Fruit fly (Drosophila melanogaster) whole organism, adult: ENCODE data around the gene MtnE.
A peak's percentile ranks its signal among the peaks of the same experiment; 100 is the strongest.

Source experiments
- CG11617 ChIP-seq: fragments of 200-800 bp; sonication (Bioruptor generic); optimal IDR thresholded peaks from 2 replicates; lab custom pipeline; 2017; ENCODE audit warnings: mild to moderate bottlenecking, missing biosample characterization, missing genetic modification reagents, missing genetic modification characterization
- CG12768 ChIP-seq: fragments of 200-800 bp; sonication (Bioruptor generic); optimal IDR thresholded peaks from 2 replicates; lab custom pipeline; 2017; ENCODE audit warnings: missing biosample characterization, missing genetic modification characterization, mild to moderate bottlenecking, moderate library complexity, missing genetic modification reagents
- CG14711 ChIP-seq: fragments of 200-800 bp; sonication (Bioruptor generic); optimal IDR thresholded peaks from 2 replicates; lab custom pipeline; 2018; ENCODE audit warnings: missing biosample characterization, mild to moderate bottlenecking, missing genetic modification characterization, moderate library complexity
- CG1620 ChIP-seq: fragments of 200-800 bp; sonication (Bioruptor generic); optimal IDR thresholded peaks from 2 replicates; lab custom pipeline; 2016; ENCODE audit warnings: missing biosample characterization, missing genetic modification characterization
- CG33017 ChIP-seq: fragments of 200-800 bp; sonication (Bioruptor generic); optimal IDR thresholded peaks from 2 replicates; lab custom pipeline; 2018; ENCODE audit warnings: missing biosample characterization, mild to moderate bottlenecking, missing genetic modification characterization, moderate library complexity
- CG5204 ChIP-seq: fragments of 200-800 bp; sonication (Bioruptor generic); optimal IDR thresholded peaks from 2 replicates; lab custom pipeline; 2016; ENCODE audit warnings: missing biosample characterization, missing genetic modification characterization
- CG7045 ChIP-seq: fragments of 200-800 bp; sonication (Bioruptor generic); optimal IDR thresholded peaks from 2 replicates; lab custom pipeline; 2017; ENCODE audit warnings: missing biosample characterization, mild to moderate bottlenecking, missing genetic modification characterization
- CG7101 ChIP-seq: fragments of 200-800 bp; sonication (Bioruptor generic); optimal IDR thresholded peaks from 2 replicates; lab custom pipeline; 2018; ENCODE audit warnings: missing biosample characterization, mild to moderate bottlenecking, missing genetic modification characterization, moderate library complexity
- Clk ChIP-seq: fragments of 200-800 bp; sonication (Bioruptor generic); optimal IDR thresholded peaks from 2 replicates; lab custom pipeline; 2017; ENCODE audit warnings: missing biosample characterization, missing genetic modification characterization
- Crg-1 ChIP-seq: fragments of 200-800 bp; sonication (Bioruptor generic); optimal IDR thresholded peaks from 2 replicates; lab custom pipeline; 2016; ENCODE audit warnings: missing biosample characterization, missing genetic modification characterization
- Hr96 ChIP-seq: fragments of 200-800 bp; sonication (Bioruptor generic); optimal IDR thresholded peaks from 2 replicates; lab custom pipeline; 2016; ENCODE audit warnings: missing biosample characterization, missing genetic modification characterization
- Mnt ChIP-seq: fragments of 200-800 bp; sonication (Bioruptor generic); optimal IDR thresholded peaks from 2 replicates; lab custom pipeline; 2016; ENCODE audit warnings: missing biosample characterization, mild to moderate bottlenecking, missing genetic modification characterization
- bab1 ChIP-seq: fragments of 200-800 bp; sonication (Bioruptor generic); optimal IDR thresholded peaks from 3 replicates; lab custom pipeline; 2019; ENCODE audit warnings: missing biosample characterization, mild to moderate bottlenecking, missing genetic modification characterization, moderate library complexity
- cic ChIP-seq: fragments of 200-800 bp; sonication (Bioruptor generic); optimal IDR thresholded peaks from 2 replicates; lab custom pipeline; 2017; ENCODE audit warnings: missing biosample characterization, mild to moderate bottlenecking, missing genetic modification characterization, moderate library complexity
- cnc ChIP-seq, 2 experiments: fragments of >200 bp; optimal IDR thresholded peaks; 2 replicates each; lab custom pipeline; 2017
- kay ChIP-seq: fragments of 200-800 bp; sonication (Bioruptor generic); peaks from one replicate; lab custom pipeline; 2016; ENCODE audit warnings: missing biosample characterization, missing genetic modification characterization, borderline replicate concordance
- ovo ChIP-seq: fragments of 200-800 bp; sonication (Bioruptor generic); optimal IDR thresholded peaks from 2 replicates; lab custom pipeline; 2016; ENCODE audit warnings: missing biosample characterization, missing genetic modification characterization
- pad ChIP-seq: fragments of 200-800 bp; sonication (Bioruptor generic); optimal IDR thresholded peaks from 3 replicates; lab custom pipeline; 2017; ENCODE audit warnings: missing biosample characterization, missing genetic modification characterization, mild to moderate bottlenecking, moderate library complexity, missing genetic modification reagents
- tj ChIP-seq: fragments of 200-800 bp; sonication (Bioruptor generic); optimal IDR thresholded peaks from 3 replicates; lab custom pipeline; 2017; ENCODE audit warnings: missing biosample characterization, mild to moderate bottlenecking, missing genetic modification characterization, moderate library complexity
- toe ChIP-seq: fragments of 200-800 bp; sonication (Bioruptor generic); optimal IDR thresholded peaks from 2 replicates; lab custom pipeline; 2016; ENCODE audit warnings: missing biosample characterization, missing genetic modification characterization

The MtnE gene

dm6 chr3R:20555720-20556280 lies 21.3 kb upstream of the MtnE start:
- peak; percentile 53 for TF ChIP-seq CG12768 (GFP tag; lab: Kevin White, UChicago)
- TF ChIP-seq cic (GFP tag; lab: Kevin White, UChicago), result no peak
- no peak for TF ChIP-seq toe (GFP tag; lab: Kevin White, UChicago)
- no peak for TF ChIP-seq Hr96 (GFP tag; lab: Kevin White, UChicago)
- TF ChIP-seq cnc (optimal IDR thresholded peaks at IDR 0.05; lab: Kevin White, UChicago), result no peak
- TF ChIP-seq ovo (GFP tag; lab: Kevin White, UChicago), result no peak
- TF ChIP-seq kay (GFP tag; lab: Kevin White, UChicago), result peak; percentile 73
- TF ChIP-seq Mnt, result no peak
- no peak for TF ChIP-seq bab1

dm6 chr3R:20555023-20555422 lies 20.5 kb upstream of the MtnE start:
- peak; percentile 30 for TF ChIP-seq Hr96 (GFP tag; lab: Kevin White, UChicago)
- peak; percentile 63 for TF ChIP-seq CG33017 (tag; lab: Kevin White, UChicago)
- TF ChIP-seq CG14711 (tag; lab: Kevin White, UChicago), result peak; percentile 74
- no peak for TF ChIP-seq tj
- peak; percentile 52 for TF ChIP-seq CG7045 (GFP tag; lab: Kevin White, UChicago)
- TF ChIP-seq bab1, result peak; percentile 71
- no peak for TF ChIP-seq Mnt
- TF ChIP-seq CG1620 (GFP tag; lab: Kevin White, UChicago), result no peak
- TF ChIP-seq Crg-1 (GFP tag; lab: Kevin White, UChicago), result no peak
- TF ChIP-seq CG5204 (GFP tag; lab: Kevin White, UChicago), result no peak
- no peak for TF ChIP-seq Clk (GFP tag; lab: Kevin White, UChicago)
- no peak for TF ChIP-seq toe (GFP tag; lab: Kevin White, UChicago)
- TF ChIP-seq pad, result peak; percentile 44
- no peak for TF ChIP-seq cnc (optimal IDR thresholded peaks at IDR 0.05; lab: Kevin White, UChicago)
- TF ChIP-seq cic (GFP tag; lab: Kevin White, UChicago), result peak; percentile 35
- TF ChIP-seq kay (GFP tag; lab: Kevin White, UChicago), result no peak
- no peak for TF ChIP-seq CG11617 (GFP tag; lab: Kevin White, UChicago)
- no peak for TF ChIP-seq CG12768 (GFP tag; lab: Kevin White, UChicago)
- TF ChIP-seq ovo (GFP tag; lab: Kevin White, UChicago), result no peak
- TF ChIP-seq CG7101 (tag; lab: Kevin White, UChicago), result peak; percentile 63

DNA sequence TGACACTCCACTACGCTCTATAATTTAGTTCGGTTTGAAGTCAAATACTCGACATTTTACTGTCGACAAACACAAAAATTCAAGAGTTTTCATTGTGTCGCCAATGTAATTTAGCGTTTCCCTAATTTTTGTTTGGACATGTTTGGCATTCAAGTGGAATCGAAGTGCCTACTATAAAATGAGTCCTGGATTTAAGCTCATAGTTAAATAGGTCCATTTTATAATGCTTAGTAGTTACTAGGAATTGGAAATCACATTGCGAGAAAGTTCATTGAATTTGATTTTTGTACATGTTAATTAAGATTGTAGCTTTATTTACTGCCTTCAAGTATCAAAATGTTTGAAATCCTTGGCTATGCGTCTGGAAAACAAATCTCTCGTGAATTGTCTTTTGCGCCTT lies 19.8 kb upstream of the MtnE start, which contains the start of gene att-ORFB:
Gene att-ORFB, minus strand, starts transcription at position 101 of the 400 bp plus-strand sequence.
- TF ChIP-seq cic (GFP tag; lab: Kevin White, UChicago), result no peak
- TF ChIP-seq kay (GFP tag; lab: Kevin White, UChicago), result no peak
- no peak for TF ChIP-seq toe (GFP tag; lab: Kevin White, UChicago)
- no peak for TF ChIP-seq CG14711 (tag; lab: Kevin White, UChicago)
- no peak for TF ChIP-seq pad
- TF ChIP-seq bab1, result no peak
- no peak for TF ChIP-seq cnc (optimal IDR thresholded peaks at IDR 0.05; lab: Kevin White, UChicago)
- no peak for TF ChIP-seq CG7101 (tag; lab: Kevin White, UChicago)
- TF ChIP-seq CG7045 (GFP tag; lab: Kevin White, UChicago), result no peak
- no peak for TF ChIP-seq CG11617 (GFP tag; lab: Kevin White, UChicago)
- no peak for TF ChIP-seq CG1620 (GFP tag; lab: Kevin White, UChicago)
- TF ChIP-seq Crg-1 (GFP tag; lab: Kevin White, UChicago), result no peak

DNA sequence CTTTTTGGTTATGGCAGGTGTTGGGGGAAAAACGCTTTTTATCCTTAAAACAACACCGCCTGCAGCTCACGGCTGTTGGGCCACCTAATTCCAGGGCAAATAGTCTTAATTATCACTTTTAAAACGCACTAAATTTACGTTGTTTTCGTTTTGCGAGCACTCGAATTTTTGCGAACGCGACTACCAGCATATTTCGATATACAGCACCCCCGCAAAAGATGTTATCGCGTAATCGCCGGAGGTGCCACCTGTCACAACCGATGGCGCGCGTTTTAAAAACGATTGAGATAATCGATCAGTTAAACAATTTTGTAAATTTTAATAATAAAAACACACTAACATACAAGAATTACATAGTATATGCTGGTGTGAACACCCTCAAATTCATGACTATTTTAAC lies 17.6 kb upstream of the MtnE start, which contains the start of gene Stat92E:
Gene Stat92E, minus strand, starts transcription at position 219 of the 400 bp plus-strand sequence.
- peak; percentile 24 for TF ChIP-seq tj
- no peak for TF ChIP-seq CG11617 (GFP tag; lab: Kevin White, UChicago)
- peak; percentile 21 for TF ChIP-seq kay (GFP tag; lab: Kevin White, UChicago)
- no peak for TF ChIP-seq Crg-1 (GFP tag; lab: Kevin White, UChicago)

dm6 chr3R:20551487-20552079 lies 17.1 kb upstream of the MtnE start:
- TF ChIP-seq ovo (GFP tag; lab: Kevin White, UChicago), result no peak
- TF ChIP-seq CG12768 (GFP tag; lab: Kevin White, UChicago), result peak; percentile 15

dm6 chr3R:20550632-20551486 lies 16.4 kb upstream of the MtnE start:
- peak; percentile 73 for TF ChIP-seq cic (GFP tag; lab: Kevin White, UChicago)
- TF ChIP-seq ovo (GFP tag; lab: Kevin White, UChicago), result peak; percentile 72
- TF ChIP-seq Mnt, result peak; percentile 84
- no peak for TF ChIP-seq toe (GFP tag; lab: Kevin White, UChicago)
- TF ChIP-seq tj, result no peak
- TF ChIP-seq pad, result peak; percentile 12
- TF ChIP-seq Clk (GFP tag; lab: Kevin White, UChicago), result peak; percentile 23
- TF ChIP-seq CG11617 (GFP tag; lab: Kevin White, UChicago), result no peak
- TF ChIP-seq CG33017 (tag; lab: Kevin White, UChicago), result peak; percentile 36
- TF ChIP-seq CG14711 (tag; lab: Kevin White, UChicago), result peak; percentile 17
- peak; percentile 75 for TF ChIP-seq CG7101 (tag; lab: Kevin White, UChicago)
- TF ChIP-seq bab1, result peak; percentile 36
- no peak for TF ChIP-seq CG1620 (GFP tag; lab: Kevin White, UChicago)
- peak; percentile 52 for TF ChIP-seq CG7045 (GFP tag; lab: Kevin White, UChicago)
- no peak for TF ChIP-seq CG5204 (GFP tag; lab: Kevin White, UChicago)
- peak; percentile 87 for TF ChIP-seq Crg-1 (GFP tag; lab: Kevin White, UChicago)
- TF ChIP-seq kay (GFP tag; lab: Kevin White, UChicago), result peak; percentile 73
- TF ChIP-seq cnc (optimal IDR thresholded peaks at IDR 0.05; lab: Kevin White, UChicago), result no peak
- TF ChIP-seq Hr96 (GFP tag; lab: Kevin White, UChicago), result peak; percentile 64
- TF ChIP-seq CG12768 (GFP tag; lab: Kevin White, UChicago), result peak; percentile 90
